Worm (Caenorhabditis elegans): ENCODE data around the gene srj-9.
"Not testable (repeated sequence)": the region's sequence is repeated elsewhere in the genome, so short reads cannot be mapped to it uniquely, and the experiment has no call there.

The srj-9 gene

ce11 chrV:3431535-3431990 lies at the start of gene srj-9, which contains the start of gene T20D4.19:
srj-9 (plus strand) TSS chrV:3431940.
T20D4.19 (minus strand) TSS chrV:3431635.
- TF ChIP-seq unc-62 (GFP tag; optimal IDR thresholded peaks at IDR 0.05): no peak

ce11 chrV:3388299-3388698 lies 43.4 kb upstream of the srj-9 start:
- no peak for TF ChIP-seq unc-62 (GFP tag; optimal IDR thresholded peaks at IDR 0.05)

- TF ChIP-seq unc-62 (GFP tag; optimal IDR thresholded peaks at IDR 0.05): no peak
Observed at ce11 chrV:3391005-3391404, 40.7 kb upstream of the srj-9 start.

ce11 chrV:3394065-3394464 lies 37.7 kb upstream of the srj-9 start:
- TF ChIP-seq unc-62 (GFP tag; optimal IDR thresholded peaks at IDR 0.05): no peak

- TF ChIP-seq unc-62 (GFP tag; optimal IDR thresholded peaks at IDR 0.05): no peak
Observed at ce11 chrV:3394694-3395240, 37.0 kb upstream of the srj-9 start, which contains the start of gene T20D4.15. T20D4.15 (minus strand) TSS chrV:3394744.

- not testable (repeated sequence) for TF ChIP-seq unc-62 (GFP tag; optimal IDR thresholded peaks at IDR 0.05)
Observed at ce11 chrV:3396765-3397164, 35.0 kb upstream of the srj-9 start, which contains the start of gene T20D4.12. T20D4.12 (plus strand) TSS chrV:3397065.

ce11 chrV:3398314-3398713 lies 33.4 kb upstream of the srj-9 start, which contains the start of gene T20D4.11:
T20D4.11 (plus strand) TSS chrV:3398690.
- no peak for TF ChIP-seq unc-62 (GFP tag; optimal IDR thresholded peaks at IDR 0.05)

- not testable (repeated sequence) for TF ChIP-seq unc-62 (GFP tag; optimal IDR thresholded peaks at IDR 0.05)
Observed at ce11 chrV:3399952-3400351, 31.8 kb upstream of the srj-9 start, which contains the start of gene T20D4.10. T20D4.10 (plus strand) TSS chrV:3400252.

- no peak for TF ChIP-seq unc-62 (GFP tag; optimal IDR thresholded peaks at IDR 0.05)
Observed at ce11 chrV:3408602-3409001, 23.1 kb upstream of the srj-9 start, which contains the start of gene T20D4.7. T20D4.7 (plus strand) TSS chrV:3408902.

- no peak for TF ChIP-seq unc-62 (GFP tag; optimal IDR thresholded peaks at IDR 0.05)
Observed at ce11 chrV:3409498-3409897, 22.2 kb upstream of the srj-9 start.

- no peak for TF ChIP-seq unc-62 (GFP tag; optimal IDR thresholded peaks at IDR 0.05)
Observed at ce11 chrV:3410098-3410570, 21.6 kb upstream of the srj-9 start, which contains the start of gene arrd-22. arrd-22 (plus strand) TSS chrV:3410520.

- TF ChIP-seq unc-62 (GFP tag; optimal IDR thresholded peaks at IDR 0.05): no peak
Observed at ce11 chrV:3413010-3413409, 18.7 kb upstream of the srj-9 start, which contains the start of gene txt-11. txt-11 (plus strand) TSS chrV:3413310.

- TF ChIP-seq unc-62 (GFP tag; optimal IDR thresholded peaks at IDR 0.05): no peak
Observed at ce11 chrV:3417928-3418327, 13.8 kb upstream of the srj-9 start, which contains the start of gene T20D4.3. T20D4.3 (plus strand) TSS chrV:3418228.

- TF ChIP-seq unc-62 (GFP tag; optimal IDR thresholded peaks at IDR 0.05): no peak
Observed at ce11 chrV:3424341-3424740, 7.4 kb upstream of the srj-9 start, which contains the start of gene srab-21. srab-21 (minus strand) TSS chrV:3424441.

- TF ChIP-seq unc-62 (GFP tag; optimal IDR thresholded peaks at IDR 0.05): no peak
Observed at ce11 chrV:3426076-3426475, 5.7 kb upstream of the srj-9 start, which contains the start of gene srab-22. srab-22 (plus strand) TSS chrV:3426376.

ce11 chrV:3428697-3429096 lies 3.0 kb upstream of the srj-9 start, which contains the start of gene srab-20:
srab-20 (plus strand) TSS chrV:3428997.
- TF ChIP-seq unc-62 (GFP tag; optimal IDR thresholded peaks at IDR 0.05): no peak

- no peak for TF ChIP-seq unc-62 (GFP tag; optimal IDR thresholded peaks at IDR 0.05)
Observed at ce11 chrV:3442609-3443008, 10.9 kb downstream of the srj-9 start.

All from whole organism, dauer.